Fruit fly (Drosophila melanogaster) whole organism, embryonic: ENCODE results near the gene CG17267.

Experiments
- Awh ChIP-seq: fragments of 200-800 bp; sonication (Bioruptor generic); IDR thresholded peaks from 2 replicates; pipeline ENCODE4, ENCODE4 v1.3.6; 2022; ENCODE audit warnings: missing biosample characterization, missing genetic modification characterization
- CG10274 ChIP-seq: fragments of 200-800 bp; sonication (Bioruptor generic); optimal IDR thresholded peaks from 3 replicates; lab custom pipeline; 2017; ENCODE audit warnings: missing biosample characterization, mild to moderate bottlenecking, missing genetic modification characterization
- CG11085 ChIP-seq: fragments of 200-800 bp; sonication (Bioruptor generic); IDR thresholded peaks from 2 replicates; pipeline ENCODE4 v1.3.6; 2022; ENCODE audit warnings: missing biosample characterization, missing genetic modification characterization
- CG12391 ChIP-seq: fragments of 200-800 bp; sonication (Bioruptor generic); optimal IDR thresholded peaks from 3 replicates; lab custom pipeline; 2018; ENCODE audit warnings: missing biosample characterization, mild to moderate bottlenecking, missing genetic modification characterization, moderate library complexity
- CG13287 ChIP-seq: fragments of 200-800 bp; sonication (Bioruptor generic); IDR thresholded peaks from 2 replicates; pipeline ENCODE4 v1.3.6; 2022; ENCODE audit warnings: missing biosample characterization, missing genetic modification characterization; ENCODE audit not compliant: partially characterized antibody
- CG13424 ChIP-seq: fragments of 200-800 bp; sonication (Bioruptor generic); optimal IDR thresholded peaks from 2 replicates; lab custom pipeline; 2019; ENCODE audit warnings: missing biosample characterization, mild to moderate bottlenecking, missing genetic modification characterization, moderate library complexity
- CG15479 ChIP-seq: fragments of 200-800 bp; sonication (Bioruptor generic); optimal IDR thresholded peaks from 3 replicates; lab custom pipeline; 2019; ENCODE audit warnings: missing biosample characterization, mild to moderate bottlenecking, missing genetic modification characterization, moderate library complexity
- CG17359 ChIP-seq: fragments of 200-800 bp; sonication (Bioruptor generic); optimal IDR thresholded peaks from 3 replicates; lab custom pipeline; 2018; ENCODE audit warnings: missing biosample characterization, mild to moderate bottlenecking, missing genetic modification characterization, moderate library complexity
- CG18262 ChIP-seq: fragments of 200-800 bp; optimal IDR thresholded peaks from 3 replicates; lab custom pipeline; 2019; ENCODE audit warnings: missing biosample characterization, mild to moderate bottlenecking, missing genetic modification characterization, moderate library complexity
- CG18476 ChIP-seq: fragments of 200-800 bp; sonication (Bioruptor generic); optimal IDR thresholded peaks from 2 replicates; lab custom pipeline; 2016; ENCODE audit warnings: missing biosample characterization, mild to moderate bottlenecking, missing genetic modification characterization
- CG2120 ChIP-seq: fragments of 200-800 bp; sonication (Bioruptor generic); optimal IDR thresholded peaks from 3 replicates; lab custom pipeline; 2016; ENCODE audit warnings: missing biosample characterization, missing genetic modification characterization
- CG3065 ChIP-seq: fragments of 200-800 bp; sonication (Bioruptor generic); optimal IDR thresholded peaks from 2 replicates; lab custom pipeline; 2016; ENCODE audit warnings: missing biosample characterization, missing genetic modification characterization
- CG4424 ChIP-seq: fragments of 200-800 bp; sonication (Bioruptor generic); optimal IDR thresholded peaks from 3 replicates; lab custom pipeline; 2016; ENCODE audit warnings: missing biosample characterization, missing genetic modification characterization
- CG4707 ChIP-seq: fragments of 200-800 bp; sonication (Bioruptor generic); optimal IDR thresholded peaks from 2 replicates; lab custom pipeline; 2018; ENCODE audit warnings: missing biosample characterization, mild to moderate bottlenecking, missing genetic modification characterization, moderate library complexity
- CG5953 ChIP-seq: fragments of 200-800 bp; sonication (Bioruptor generic); IDR thresholded peaks from 2 replicates; pipeline ENCODE4 v1.3.6; 2022; ENCODE audit warnings: missing biosample characterization, missing genetic modification characterization
- CG7928 ChIP-seq: fragments of 200-800 bp; sonication (Bioruptor generic); optimal IDR thresholded peaks from 2 replicates; lab custom pipeline; 2017; ENCODE audit warnings: missing biosample characterization, mild to moderate bottlenecking, missing genetic modification characterization
- CG8281 ChIP-seq: fragments of 200-800 bp; sonication (Bioruptor generic); optimal IDR thresholded peaks from 2 replicates; lab custom pipeline; 2018; ENCODE audit warnings: missing biosample characterization, mild to moderate bottlenecking, missing genetic modification characterization, moderate library complexity
- CG8290 ChIP-seq, 3 experiments: fragments of 200-800 bp; sonication (Bioruptor generic); optimal IDR thresholded peaks; 2 replicates each; lab custom pipeline; 2016 to 2019; ENCODE audit warnings: missing biosample characterization in 3 of 3, missing genetic modification characterization in 3 of 3, mild to moderate bottlenecking in 2 of 3, moderate library complexity in 1 of 3
- CG9437 ChIP-seq: fragments of 200-800 bp; sonication (Bioruptor generic); optimal IDR thresholded peaks from 2 replicates; lab custom pipeline; 2018; ENCODE audit warnings: missing biosample characterization, mild to moderate bottlenecking, missing genetic modification characterization
- CG9727 ChIP-seq: fragments of 200-800 bp; sonication (Bioruptor generic); optimal IDR thresholded peaks from 3 replicates; lab custom pipeline; 2017; ENCODE audit warnings: missing biosample characterization, mild to moderate bottlenecking, missing genetic modification characterization
- CG9876 ChIP-seq: fragments of 200-800 bp; sonication (Bioruptor generic); optimal IDR thresholded peaks from 2 replicates; lab custom pipeline; 2016; ENCODE audit warnings: missing biosample characterization, missing genetic modification characterization
- Chrac-16 ChIP-seq: fragments of 200-800 bp; sonication (Bioruptor generic); optimal IDR thresholded peaks from 3 replicates; lab custom pipeline; 2016; ENCODE audit warnings: missing biosample characterization, missing genetic modification characterization
- CkIIα-i1 ChIP-seq: fragments of 200-800 bp; sonication (Bioruptor generic); IDR thresholded peaks from 2 replicates; pipeline ENCODE4 v1.3.6; 2022; ENCODE audit warnings: missing biosample characterization, missing genetic modification characterization
- D19B ChIP-seq: fragments of 200-800 bp; sonication (Bioruptor generic); optimal IDR thresholded peaks from 2 replicates; lab custom pipeline; 2017; ENCODE audit warnings: missing biosample characterization, mild to moderate bottlenecking, missing genetic modification characterization
- Dad ChIP-seq: fragments of 200-800 bp; sonication (Bioruptor generic); optimal IDR thresholded peaks from 3 replicates; lab custom pipeline; 2016; ENCODE audit warnings: missing biosample characterization, missing genetic modification characterization
- Deaf1 ChIP-seq: fragments of 200-800 bp; optimal IDR thresholded peaks from 3 replicates; lab custom pipeline; 2019; ENCODE audit warnings: missing biosample characterization, mild to moderate bottlenecking, missing genetic modification characterization, moderate library complexity
- Fer1 ChIP-seq: fragments of 200-800 bp; sonication (Bioruptor generic); optimal IDR thresholded peaks from 2 replicates; lab custom pipeline; 2017; ENCODE audit warnings: missing biosample characterization, mild to moderate bottlenecking, missing genetic modification characterization
- GATAe ChIP-seq: fragments of 200-800 bp; sonication (Bioruptor generic); conservative IDR thresholded peaks from 2 replicates; pipeline ENCODE4 v1.3.6; 2022; ENCODE audit warnings: missing biosample characterization, missing genetic modification characterization
- Nf-YC ChIP-seq: fragments of 200-800 bp; optimal IDR thresholded peaks from 3 replicates; lab custom pipeline; 2019; ENCODE audit warnings: missing biosample characterization, mild to moderate bottlenecking, missing genetic modification characterization, moderate library complexity
- Rfx ChIP-seq: fragments of 200-800 bp; sonication (Bioruptor generic); IDR thresholded peaks from 2 replicates; pipeline ENCODE4 v1.3.6; 2022; ENCODE audit warnings: missing biosample characterization, missing genetic modification characterization
- Sox102F ChIP-seq: fragments of 200-800 bp; sonication (Bioruptor generic); optimal IDR thresholded peaks from 2 replicates; lab custom pipeline; 2018; ENCODE audit warnings: missing biosample characterization, mild to moderate bottlenecking, missing genetic modification characterization, moderate library complexity
- Ssrp ChIP-seq: fragments of 200-800 bp; sonication (Bioruptor generic); optimal IDR thresholded peaks from 2 replicates; lab custom pipeline; 2018; ENCODE audit warnings: missing biosample characterization, mild to moderate bottlenecking, missing genetic modification characterization, moderate library complexity
- amos ChIP-seq: fragments of 200-800 bp; sonication (Bioruptor generic); IDR thresholded peaks from 2 replicates; pipeline ENCODE4 v1.3.6; 2022; ENCODE audit warnings: missing biosample characterization, missing genetic modification characterization; ENCODE audit not compliant: partially characterized antibody
- ato ChIP-seq: fragments of 200-800 bp; sonication (Bioruptor generic); IDR thresholded peaks from 2 replicates; pipeline ENCODE4 v1.3.6; 2022; ENCODE audit warnings: missing biosample characterization, missing genetic modification characterization; ENCODE audit not compliant: partially characterized antibody
- bsh ChIP-seq, 2 experiments: fragments of 200-800 bp; sonication (Bioruptor generic); optimal IDR thresholded peaks; 2 replicates each; lab custom pipeline; 2017 to 2018; ENCODE audit warnings: mild to moderate bottlenecking in 2 of 2, missing biosample characterization in 2 of 2, missing genetic modification characterization in 2 of 2, moderate library complexity in 1 of 2
- crol ChIP-seq: fragments of 200-800 bp; sonication (Bioruptor generic); IDR thresholded peaks from 2 replicates; pipeline ENCODE4 v1.3.6; 2022; ENCODE audit warnings: missing biosample characterization, missing genetic modification characterization
- disco-r ChIP-seq: fragments of 200-800 bp; sonication (Bioruptor generic); optimal IDR thresholded peaks from 2 replicates; lab custom pipeline; 2016; ENCODE audit warnings: missing biosample characterization, missing genetic modification characterization
- ewg ChIP-seq: fragments of 200-800 bp; sonication (Bioruptor generic); optimal IDR thresholded peaks from 3 replicates; lab custom pipeline; 2017; ENCODE audit warnings: mild to moderate bottlenecking, missing biosample characterization, missing genetic modification reagents, missing genetic modification characterization
- fd3F ChIP-seq: fragments of 200-800 bp; sonication (Bioruptor generic); optimal IDR thresholded peaks from 2 replicates; lab custom pipeline; 2018; ENCODE audit warnings: missing biosample characterization, mild to moderate bottlenecking, missing genetic modification characterization, moderate library complexity
- h ChIP-seq: fragments of >200 bp; optimal IDR thresholded peaks from 2 replicates; lab custom pipeline; 2017
- lola ChIP-seq, 3 experiments: fragments of >200 bp in 2 of 3; fragments of 200-800 bp in 1 of 3; sonication (Bioruptor generic) in 1 of 3; optimal IDR thresholded peaks; 2 replicates each; lab custom pipeline; 2017 to 2019; ENCODE audit warnings: missing biosample characterization in 3 of 3, missing genetic modification characterization in 3 of 3, mild to moderate bottlenecking in 1 of 3, moderate library complexity in 1 of 3
- pho ChIP-seq: fragments of 200-800 bp; sonication (Bioruptor generic); optimal IDR thresholded peaks from 2 replicates; lab custom pipeline; 2016; ENCODE audit warnings: missing biosample characterization, missing genetic modification characterization
- pzg ChIP-seq: fragments of 200-800 bp; sonication (Bioruptor generic); optimal IDR thresholded peaks from 3 replicates; lab custom pipeline; 2018; ENCODE audit warnings: missing biosample characterization, mild to moderate bottlenecking, missing genetic modification characterization, moderate library complexity
- rib ChIP-seq: fragments of 200-800 bp; sonication (Bioruptor generic); IDR thresholded peaks from 2 replicates; pipeline ENCODE4 v1.3.6; 2022; ENCODE audit warnings: missing biosample characterization, missing genetic modification characterization
- sd ChIP-seq: fragments of 200-800 bp; sonication (Bioruptor generic); optimal IDR thresholded peaks from 3 replicates; lab custom pipeline; 2018; ENCODE audit warnings: missing biosample characterization, mild to moderate bottlenecking, missing genetic modification characterization, moderate library complexity
- sqz ChIP-seq: fragments of 200-800 bp; sonication (Bioruptor generic); optimal IDR thresholded peaks from 3 replicates; lab custom pipeline; 2018; ENCODE audit warnings: missing biosample characterization, mild to moderate bottlenecking, missing genetic modification characterization
- sug ChIP-seq: fragments of 200-800 bp; optimal IDR thresholded peaks from 2 replicates; lab custom pipeline; 2019; ENCODE audit warnings: missing biosample characterization, mild to moderate bottlenecking, missing genetic modification characterization, moderate library complexity
- tio ChIP-seq: fragments of 200-800 bp; sonication (Bioruptor generic); optimal IDR thresholded peaks from 2 replicates; lab custom pipeline; 2017; ENCODE audit warnings: missing biosample characterization, missing genetic modification characterization, inconsistent platforms
- tll ChIP-seq, 2 experiments: fragments of 200-800 bp in 1 of 2; fragments of >200 bp in 1 of 2; sonication (Bioruptor generic) in 1 of 2; optimal IDR thresholded peaks; 2 replicates each; lab custom pipeline; 2017 to 2019; ENCODE audit warnings: missing biosample characterization in 2 of 2, missing genetic modification characterization in 2 of 2, mild to moderate bottlenecking in 1 of 2, moderate library complexity in 1 of 2
- vnd ChIP-seq: fragments of 200-800 bp; sonication (Bioruptor generic); IDR thresholded peaks from 3 replicates; pipeline ENCODE4 v1.3.6; 2022; ENCODE audit warnings: missing biosample characterization, missing genetic modification characterization; ENCODE audit not compliant: partially characterized antibody

The CG17267 gene

dm6 chr3R:20735405-20735804 lies 3.5 kb downstream of the CG17267 start, which contains the start of gene Cdk2 (continued):
- TF ChIP-seq CG18476 (no peak), CG10274 (GFP tag; lab: Kevin White, UChicago) (no peak), CG2120 (peak; percentile 51), CG11085 (GFP tag; lab: Robert Waterston, UW) (no peak), CG7928 (GFP tag; lab: Kevin White, UChicago) (no peak), tll (GFP tag; optimal IDR thresholded peaks at IDR 0.05; lab: Kevin White, UChicago) (no peak), sqz (GFP tag; lab: Kevin White, UChicago) (no peak), disco-r (GFP tag; lab: Kevin White, UChicago) (no peak), sd (tag; lab: Kevin White, UChicago) (no peak), CG15479 (GFP tag; lab: Kevin White, UChicago) (no peak), CG18262 (no peak), pho (GFP tag; lab: Kevin White, UChicago) (no peak), Deaf1 (tag; lab: Kevin White, UChicago) (no peak), pzg (GFP tag; lab: Kevin White, UChicago) (peak; percentile 76), vnd (GFP tag; lab: Robert Waterston, UW) (peak; percentile 88), D19B (GFP tag; lab: Kevin White, UChicago) (no peak), Chrac-16 (GFP tag; lab: Kevin White, UChicago) (no peak), CG13287 (GFP tag; lab: Robert Waterston, UW) (peak; percentile 93), CG4707 (no peak), Rfx (peak; percentile 46; the same call in 1 of the 2 replicates), sug (no peak), crol (no peak), CG9876 (GFP tag; lab: Kevin White, UChicago) (no peak), rib (no peak), ewg (GFP tag; lab: Kevin White, UChicago) (no peak), Dad (GFP tag; lab: Kevin White, UChicago) (no peak), CG4424 (no peak), CG9437 (GFP tag; lab: Kevin White, UChicago) (no peak), Awh (GFP tag; lab: Robert Waterston, UW) (no peak), tio (GFP tag; lab: Kevin White, UChicago) (no peak), CG12391 (tag; lab: Kevin White, UChicago) (peak; percentile 24), CG5953 (GFP tag; lab: Robert Waterston, UW) (no peak), CG17359 (tag; lab: Kevin White, UChicago) (no peak), CkIIα-i1 (GFP tag; lab: Robert Waterston, UW) (no peak), Fer1 (GFP tag; lab: Kevin White, UChicago) (no peak), h (no peak), CG8281 (no peak), lola (GFP tag; optimal IDR thresholded peaks at IDR 0.05; lab: Kevin White, UChicago) (no peak), CG3065 (GFP tag; lab: Kevin White, UChicago) (no peak), Sox102F (GFP tag; lab: Kevin White, UChicago) (peak; percentile 39), bsh (GFP tag; optimal IDR thresholded peaks at IDR 0.05; lab: Kevin White, UChicago) (no peak), Nf-YC (tag; lab: Kevin White, UChicago) (no peak), CG8290 (GFP tag; optimal IDR thresholded peaks at IDR 0.05; lab: Kevin White, UChicago) (no peak), CG8290 (tag; optimal IDR thresholded peaks at IDR 0.05; lab: Kevin White, UChicago) (no peak), amos (GFP tag; lab: Robert Waterston, UW) (peak; percentile 96), CG9727 (GFP tag; lab: Kevin White, UChicago) (no peak), Ssrp (tag; lab: Kevin White, UChicago) (no peak), ato (GFP tag; lab: Robert Waterston, UW) (peak; percentile 79), GATAe (no peak), fd3F (GFP tag; lab: Kevin White, UChicago) (no peak), CG13424 (tag; lab: Kevin White, UChicago) (no peak)
